Fruit fly (Drosophila melanogaster) whole organism, embryonic: ENCODE results near the gene kek6.

Experiments
- CG10209 ChIP-seq: fragments of 200-800 bp; sonication (Bioruptor generic); optimal IDR thresholded peaks from 3 replicates; lab custom pipeline; 2017; ENCODE audit warnings: missing biosample characterization, mild to moderate bottlenecking, missing genetic modification characterization, missing genetic modification reagents
- CG10321 ChIP-seq: fragments of 200-800 bp; sonication (Bioruptor generic); IDR thresholded peaks from 2 replicates; pipeline ENCODE4 v1.3.6; 2022; ENCODE audit warnings: missing biosample characterization, missing genetic modification characterization
- CG2889 ChIP-seq: fragments of 200-800 bp; sonication (Bioruptor generic); IDR thresholded peaks from 3 replicates; pipeline ENCODE4 v1.3.6; 2022; ENCODE audit warnings: missing biosample characterization, missing genetic modification characterization
- CG6689 ChIP-seq: fragments of 200-800 bp; sonication (Bioruptor generic); IDR thresholded peaks from 2 replicates; pipeline ENCODE4 v1.3.6; 2022; ENCODE audit warnings: missing biosample characterization, missing genetic modification characterization
- Hr51 ChIP-seq, 2 experiments: fragments of 200-800 bp; sonication (Bioruptor generic); optimal IDR thresholded peaks; 2 replicates in 1 of 2; 3 replicates in 1 of 2; lab custom pipeline; 2016 to 2018; ENCODE audit warnings: missing biosample characterization in 2 of 2, missing genetic modification characterization in 2 of 2, mild to moderate bottlenecking in 1 of 2, moderate library complexity in 1 of 2
- z ChIP-seq: fragments of 200-800 bp; sonication (Bioruptor generic); IDR thresholded peaks from 3 replicates; pipeline ENCODE4 v1.3.6; 2022; ENCODE audit warnings: missing biosample characterization, missing genetic modification characterization
- zfh2 ChIP-seq: fragments of 200-800 bp; sonication (Bioruptor generic); optimal IDR thresholded peaks from 2 replicates; lab custom pipeline; 2016; ENCODE audit warnings: missing biosample characterization, missing genetic modification characterization

- TF ChIP-seq CG2889 (no peak), CG10209 (peak; percentile 33), CG10321 (no peak), CG6689 (GFP tag; lab: Robert Waterston, UW) (peak; percentile 37; the same call in 1 of the 2 replicates), zfh2 (no peak), Hr51 (GFP tag; optimal IDR thresholded peaks at IDR 0.05; lab: Kevin White, UChicago) (peak in 1 of 2 experiments; percentile 27), z (GFP tag; lab: Robert Waterston, UW) (no peak)
Observed at dm6 chr3R:31687782-31688181, 65.8 kb downstream of the kek6 start.
